Worm (Caenorhabditis elegans): ENCODE measurements around the gene C29H12.6.

ce11 chrII:6097441-6097840, 20.6 kb downstream of the C29H12.6 start, which contains the start of the genes tpp-2 and rbbp-5:
- no peak for TF ChIP-seq snpc-4 (GFP tag; optimal IDR thresholded peaks at IDR 0.05)
- TF ChIP-seq snpc-4 (tag; optimal IDR thresholded peaks at IDR 0.05): peak in 1 of 4 experiments; percentile 49
- TF ChIP-seq ceh-100 (GFP tag; IDR thresholded peaks at IDR 0.05): 0 out of 2 replicates have a peak, but pooled peaks have one; percentile 24
